Worm (Caenorhabditis elegans) whole organism, L1 larva: ENCODE measurements around the gene ppat-1.

ENCODE experiments used
- C04F5.9 ChIP-seq: sonication (generic microtip); optimal IDR thresholded peaks from 2 replicates; lab custom pipeline; 2016; ENCODE audit warnings: missing genetic modification characterization, missing compliant biosample characterization
- C16A3.4 ChIP-seq: fragments of 150-350 bp; optimal IDR thresholded peaks from 2 replicates; lab custom pipeline; 2014; ENCODE audit warnings: missing biosample characterization, missing genetic modification characterization
- F16B12.6 ChIP-seq: fragments of 150-350 bp; optimal IDR thresholded peaks from 2 replicates; lab custom pipeline; 2014; ENCODE audit warnings: missing biosample characterization, missing genetic modification characterization
- alr-1 ChIP-seq: fragments of 200-800 bp; sonication (Bioruptor generic); optimal IDR thresholded peaks from 2 replicates; lab custom pipeline; 2018; ENCODE audit warnings: borderline replicate concordance, mild to moderate bottlenecking, missing genetic modification characterization, missing compliant biosample characterization
- blmp-1 ChIP-seq: fragments of 150-350 bp; optimal IDR thresholded peaks from 2 replicates; lab custom pipeline; 2014; ENCODE audit warnings: missing biosample characterization, missing genetic modification characterization
- ceh-63 ChIP-seq: fragments of 200-800 bp; sonication (Bioruptor generic); optimal IDR thresholded peaks from 2 replicates; lab custom pipeline; 2018; ENCODE audit warnings: mild to moderate bottlenecking, missing genetic modification characterization, missing compliant biosample characterization
- ceh-90 ChIP-seq: sonication (generic microtip); optimal IDR thresholded peaks from 2 replicates; lab custom pipeline; 2016; ENCODE audit warnings: missing genetic modification characterization, missing compliant biosample characterization
- dpl-1 ChIP-seq, 3 experiments: fragments of 150-350 bp in 2 of 3; sonication (generic microtip) in 1 of 3; optimal IDR thresholded peaks; 2 replicates each; lab custom pipeline; 2014 to 2017; ENCODE audit warnings: missing biosample characterization in 3 of 3, missing genetic modification characterization in 3 of 3, missing genetic modification reagents in 3 of 3
- dsc-1 ChIP-seq: sonication (generic microtip); optimal IDR thresholded peaks from 2 replicates; lab custom pipeline; 2016; ENCODE audit warnings: mild to moderate bottlenecking, missing genetic modification characterization, missing compliant biosample characterization
- efl-1 ChIP-seq, 4 experiments: fragments of 150-350 bp; optimal IDR thresholded peaks in 3 of 4; peaks in 1 of 4; 1 replicate in 1 of 4; 2 replicates in 3 of 4; lab custom pipeline; 2014; ENCODE audit warnings: missing biosample characterization in 2 of 4, missing genetic modification characterization in 2 of 4, missing genetic modification reagents in 2 of 4
- efl-3 ChIP-seq: fragments of 200-800 bp; sonication (Bioruptor generic); optimal IDR thresholded peaks from 2 replicates; lab custom pipeline; 2018; ENCODE audit warnings: mild to moderate bottlenecking, missing genetic modification characterization, missing compliant biosample characterization
- egl-27 ChIP-seq, 2 experiments: fragments of 150-350 bp in 1 of 2; sonication (generic microtip); optimal IDR thresholded peaks; 3 replicates each; lab custom pipeline; 2017 to 2018; ENCODE audit warnings: missing biosample characterization in 2 of 2, missing genetic modification characterization in 2 of 2, missing genetic modification reagents in 2 of 2
- elt-3 ChIP-seq, 6 experiments: fragments of 150-350 bp in 1 of 6; sonication (generic microtip); optimal IDR thresholded peaks; 2 replicates each; lab custom pipeline; 2017 to 2018; ENCODE audit warnings: missing biosample characterization in 6 of 6, missing genetic modification characterization in 6 of 6, inconsistent platforms in 1 of 6
- fkh-10 ChIP-seq: sonication (generic microtip); optimal IDR thresholded peaks from 2 replicates; lab custom pipeline; 2017; ENCODE audit warnings: missing biosample characterization, missing genetic modification reagents, missing genetic modification characterization
- fkh-4 ChIP-seq: sonication (generic microtip); optimal IDR thresholded peaks from 2 replicates; lab custom pipeline; 2016; ENCODE audit warnings: missing compliant biosample characterization, missing genetic modification characterization, borderline replicate concordance
- fkh-8 ChIP-seq: sonication (generic microtip); optimal IDR thresholded peaks from 2 replicates; lab custom pipeline; 2016; ENCODE audit warnings: mild to moderate bottlenecking, missing genetic modification characterization, missing compliant biosample characterization
- fos-1 ChIP-seq: fragments of 150-350 bp; optimal IDR thresholded peaks from 2 replicates; lab custom pipeline; 2014; ENCODE audit warnings: missing biosample characterization, missing genetic modification characterization
- hlh-4 ChIP-seq: sonication (generic microtip); optimal IDR thresholded peaks from 2 replicates; lab custom pipeline; 2016; ENCODE audit warnings: mild to moderate bottlenecking, missing genetic modification characterization, missing compliant biosample characterization
- irx-1 ChIP-seq: sonication (generic microtip); optimal IDR thresholded peaks from 2 replicates; lab custom pipeline; 2016; ENCODE audit warnings: missing genetic modification characterization, missing compliant biosample characterization
- jun-1 ChIP-seq: fragments of 150-350 bp; optimal IDR thresholded peaks from 2 replicates; lab custom pipeline; 2014; ENCODE audit warnings: missing biosample characterization, missing genetic modification reagents, missing genetic modification characterization
- lin-13 ChIP-seq: fragments of 150-350 bp; optimal IDR thresholded peaks from 2 replicates; lab custom pipeline; 2014; ENCODE audit warnings: missing biosample characterization, missing genetic modification reagents, missing genetic modification characterization
- lin-35 ChIP-seq, 2 experiments: fragments of 150-350 bp; optimal IDR thresholded peaks; 2 replicates each; lab custom pipeline; 2014; ENCODE audit warnings: missing biosample characterization in 2 of 2, missing genetic modification characterization in 2 of 2, missing genetic modification reagents in 2 of 2
- lin-39 ChIP-seq: fragments of 150-350 bp; optimal IDR thresholded peaks from 2 replicates; lab custom pipeline; 2014; ENCODE audit warnings: missing biosample characterization, missing genetic modification reagents, missing genetic modification characterization
- lir-3 ChIP-seq: sonication (generic microtip); optimal IDR thresholded peaks from 2 replicates; lab custom pipeline; 2016; ENCODE audit warnings: mild to moderate bottlenecking, missing genetic modification characterization, moderate library complexity, missing compliant biosample characterization; ENCODE audit not compliant: poor library complexity
- lsy-2 ChIP-seq, 2 experiments: fragments of 150-350 bp; optimal IDR thresholded peaks; 2 replicates each; lab custom pipeline; 2014; ENCODE audit warnings: missing biosample characterization in 2 of 2, missing genetic modification characterization in 2 of 2
- mab-9 ChIP-seq: fragments of 200-800 bp; sonication (Bioruptor generic); IDR thresholded peaks from 2 replicates; pipeline ENCODE4 v1.3.6; 2022; ENCODE audit warnings: missing genetic modification reagents, missing genetic modification characterization, missing compliant biosample characterization
- nhr-12 ChIP-seq: sonication (generic microtip); optimal IDR thresholded peaks from 2 replicates; lab custom pipeline; 2017; ENCODE audit warnings: missing biosample characterization, missing genetic modification characterization
- nhr-19 ChIP-seq: fragments of 200-800 bp; sonication (Bioruptor generic); conservative IDR thresholded peaks from 2 replicates; pipeline ENCODE4 v1.3.6; 2022; ENCODE audit warnings: missing genetic modification characterization, missing compliant biosample characterization
- nhr-20 ChIP-seq: sonication (generic microtip); optimal IDR thresholded peaks from 2 replicates; lab custom pipeline; 2016; ENCODE audit warnings: mild to moderate bottlenecking, missing genetic modification characterization, missing compliant biosample characterization
- nhr-28 ChIP-seq: fragments of 150-350 bp; optimal IDR thresholded peaks from 2 replicates; lab custom pipeline; 2014; ENCODE audit warnings: missing biosample characterization, missing genetic modification characterization
- nhr-71 ChIP-seq: sonication (generic microtip); optimal IDR thresholded peaks from 2 replicates; lab custom pipeline; 2016; ENCODE audit warnings: mild to moderate bottlenecking, missing genetic modification characterization, moderate library complexity, missing compliant biosample characterization
- nhr-77 ChIP-seq: fragments of 150-350 bp; optimal IDR thresholded peaks from 2 replicates; lab custom pipeline; 2014; ENCODE audit warnings: missing biosample characterization, missing genetic modification characterization
- nhr-84 ChIP-seq: sonication (generic microtip); optimal IDR thresholded peaks from 2 replicates; lab custom pipeline; 2017; ENCODE audit warnings: missing biosample characterization, missing genetic modification characterization
- nhr-85 ChIP-seq: sonication (generic microtip); peaks from one replicate; lab custom pipeline; 2016; ENCODE audit warnings: missing genetic modification characterization, inconsistent platforms, missing compliant biosample characterization
- nhr-90 ChIP-seq: sonication (generic microtip); optimal IDR thresholded peaks from 2 replicates; lab custom pipeline; 2016; ENCODE audit warnings: mild to moderate bottlenecking, missing genetic modification characterization, missing compliant biosample characterization; ENCODE audit not compliant: poor library complexity
- rnt-1 ChIP-seq: sonication (generic microtip); optimal IDR thresholded peaks from 2 replicates; lab custom pipeline; 2016; ENCODE audit warnings: mild to moderate bottlenecking, missing genetic modification characterization, moderate library complexity, missing compliant biosample characterization
- sox-4 ChIP-seq: sonication (generic microtip); optimal IDR thresholded peaks from 2 replicates; lab custom pipeline; 2016; ENCODE audit warnings: missing genetic modification characterization, missing compliant biosample characterization
- sptf-1 ChIP-seq: fragments of 150-350 bp; optimal IDR thresholded peaks from 2 replicates; lab custom pipeline; 2014; ENCODE audit warnings: missing biosample characterization, missing genetic modification characterization
- sup-37 ChIP-seq: fragments of 200-800 bp; sonication (Bioruptor generic); optimal IDR thresholded peaks from 2 replicates; lab custom pipeline; 2018; ENCODE audit warnings: mild to moderate bottlenecking, missing genetic modification characterization, missing compliant biosample characterization
- swsn-7 ChIP-seq: sonication (generic microtip); optimal IDR thresholded peaks from 2 replicates; lab custom pipeline; 2016; ENCODE audit warnings: missing genetic modification characterization, missing compliant biosample characterization
- tlp-1 ChIP-seq: fragments of 150-350 bp; optimal IDR thresholded peaks from 2 replicates; lab custom pipeline; 2014; ENCODE audit warnings: missing biosample characterization, missing genetic modification characterization
- unc-30 ChIP-seq: sonication (generic microtip); optimal IDR thresholded peaks from 2 replicates; lab custom pipeline; 2017; ENCODE audit warnings: missing biosample characterization, missing genetic modification characterization
- unc-62 ChIP-seq: fragments of 150-350 bp; optimal IDR thresholded peaks from 2 replicates; lab custom pipeline; 2014; ENCODE audit warnings: missing biosample characterization, missing genetic modification reagents, missing genetic modification characterization
- unc-86 ChIP-seq: sonication (generic microtip); optimal IDR thresholded peaks from 2 replicates; lab custom pipeline; 2016; ENCODE audit warnings: missing genetic modification characterization, missing compliant biosample characterization
- vab-15 ChIP-seq: sonication (generic microtip); optimal IDR thresholded peaks from 2 replicates; lab custom pipeline; 2017; ENCODE audit warnings: missing genotype, mild to moderate bottlenecking, missing genetic modification characterization, missing compliant biosample characterization
- xbp-1 ChIP-seq: sonication (generic microtip); optimal IDR thresholded peaks from 2 replicates; lab custom pipeline; 2016; ENCODE audit warnings: missing genetic modification characterization, missing compliant biosample characterization
- zag-1 ChIP-seq: fragments of 150-350 bp; optimal IDR thresholded peaks from 2 replicates; lab custom pipeline; 2014; ENCODE audit warnings: missing biosample characterization, missing genetic modification characterization
- zip-4 ChIP-seq: fragments of 200-800 bp; sonication (Bioruptor generic); optimal IDR thresholded peaks from 2 replicates; lab custom pipeline; 2018; ENCODE audit warnings: mild to moderate bottlenecking, missing genetic modification characterization, moderate library complexity, missing compliant biosample characterization
- ztf-11 ChIP-seq, 2 experiments: sonication (generic microtip); optimal IDR thresholded peaks; 2 replicates each; lab custom pipeline; 2016 to 2017; ENCODE audit warnings: missing genetic modification characterization in 2 of 2, missing biosample characterization in 1 of 2, missing compliant biosample characterization in 1 of 2

ppat-1 gene

ce11 chrIII:4649363-4649768 lies 39.7 kb upstream of the ppat-1 start (continued):
- no peak for TF ChIP-seq nhr-12 (tag; lab: Kevin White, UChicago)
- TF ChIP-seq zag-1, result no peak
- TF ChIP-seq nhr-20, result peak; percentile 98
- peak; percentile 44 for TF ChIP-seq fkh-4 (tag; lab: Kevin White, UChicago)
- no peak for TF ChIP-seq nhr-84 (tag; lab: Kevin White, UChicago)
- TF ChIP-seq nhr-19, result peak; percentile 92
- TF ChIP-seq nhr-85, result peak; percentile 99
- peak in 1 of 2 experiments; percentile 30 for TF ChIP-seq ztf-11 (tag; optimal IDR thresholded peaks at IDR 0.05; lab: Kevin White, UChicago)
- peak; percentile 92 for TF ChIP-seq C16A3.4
- TF ChIP-seq nhr-28 (tag; lab: Kevin White, UChicago), result peak; percentile 9
- peak; percentile 84 for TF ChIP-seq blmp-1 (tag; lab: Kevin White, UChicago)
- peak; percentile 51 for TF ChIP-seq F16B12.6
- no peak for TF ChIP-seq hlh-4
- TF ChIP-seq rnt-1 (tag; lab: Kevin White, UChicago), result peak; percentile 90
- TF ChIP-seq C04F5.9 (tag; lab: Kevin White, UChicago), result peak; percentile 84
- peak; percentile 65 for TF ChIP-seq fos-1

ce11 chrIII:4649811-4650544 lies 39.1 kb upstream of the ppat-1 start, which contains the start of gene ppm-2:
Gene ppm-2 (plus strand): TSS chrIII:4650494.
- no peak for TF ChIP-seq dpl-1 (GFP tag; optimal IDR thresholded peaks at IDR 0.05; lab: Kevin White, UChicago)
- no peak for TF ChIP-seq nhr-28 (tag; lab: Kevin White, UChicago)
- TF ChIP-seq blmp-1 (tag; lab: Kevin White, UChicago), result peak; percentile 69
- no peak for TF ChIP-seq jun-1 (tag; lab: Kevin White, UChicago)
- TF ChIP-seq lin-35 (GFP tag; optimal IDR thresholded peaks at IDR 0.05; lab: Kevin White, UChicago), result peak in 1 of 2 experiments; percentile 27
- no peak for TF ChIP-seq efl-1 (optimal IDR thresholded peaks at IDR 0.05; lab: Kevin White, UChicago)
- peak in 1 of 2 experiments; percentile 37 for TF ChIP-seq efl-1 (GFP tag; optimal IDR thresholded peaks at IDR 0.05 in 1 of 2; lab: Kevin White, UChicago)
- no peak for TF ChIP-seq lin-39 (tag; lab: Kevin White, UChicago)
- no peak for TF ChIP-seq rnt-1 (tag; lab: Kevin White, UChicago)
- TF ChIP-seq egl-27 (tag; optimal IDR thresholded peaks at IDR 0.05; lab: Kevin White, UChicago), result no peak
- TF ChIP-seq swsn-7 (tag; lab: Kevin White, UChicago), result no peak
- TF ChIP-seq dsc-1 (tag; lab: Kevin White, UChicago), result no peak
- TF ChIP-seq unc-30, result no peak
- TF ChIP-seq fkh-10 (GFP tag; lab: Kevin White, UChicago), result no peak
- TF ChIP-seq unc-62 (GFP tag; lab: Kevin White, UChicago), result no peak
- TF ChIP-seq vab-15 (tag; lab: Kevin White, UChicago), result no peak
- TF ChIP-seq sptf-1 (tag; lab: Kevin White, UChicago), result no peak
- no peak for TF ChIP-seq xbp-1 (tag; lab: Kevin White, UChicago)
- TF ChIP-seq fkh-8 (tag; lab: Kevin White, UChicago), result no peak
- TF ChIP-seq lin-13 (GFP tag; lab: Kevin White, UChicago), result no peak
- no peak for TF ChIP-seq nhr-71 (tag; lab: Kevin White, UChicago)
- no peak for TF ChIP-seq tlp-1 (tag; lab: Kevin White, UChicago)
- no peak for TF ChIP-seq lsy-2 (tag; optimal IDR thresholded peaks at IDR 0.05; lab: Kevin White, UChicago)
- no peak for TF ChIP-seq zip-4 (GFP tag; lab: Kevin White, UChicago)
- no peak for TF ChIP-seq fkh-4 (tag; lab: Kevin White, UChicago)
- no peak for TF ChIP-seq sup-37
- TF ChIP-seq unc-86 (tag; lab: Kevin White, UChicago), result no peak
- no peak for TF ChIP-seq efl-3 (GFP tag; lab: Kevin White, UChicago)
- TF ChIP-seq nhr-77 (tag; lab: Kevin White, UChicago), result no peak
- no peak for TF ChIP-seq mab-9
- no peak for TF ChIP-seq lir-3 (tag; lab: Kevin White, UChicago)
- TF ChIP-seq sox-4, result no peak
- TF ChIP-seq ceh-63 (GFP tag; lab: Kevin White, UChicago), result no peak
- no peak for TF ChIP-seq alr-1 (tag; lab: Kevin White, UChicago)
- TF ChIP-seq nhr-90 (tag; lab: Kevin White, UChicago), result no peak
- no peak for TF ChIP-seq irx-1
- TF ChIP-seq elt-3 (tag; optimal IDR thresholded peaks at IDR 0.05; lab: Kevin White, UChicago), result peak in 2 of 6 experiments; percentile 13 to 61
- TF ChIP-seq nhr-20, result peak; percentile 15
- no peak for TF ChIP-seq C16A3.4
- TF ChIP-seq ceh-90, result no peak
